Worm (Caenorhabditis elegans): Measurements from ENCODE around the gene rev-3.

DNA sequence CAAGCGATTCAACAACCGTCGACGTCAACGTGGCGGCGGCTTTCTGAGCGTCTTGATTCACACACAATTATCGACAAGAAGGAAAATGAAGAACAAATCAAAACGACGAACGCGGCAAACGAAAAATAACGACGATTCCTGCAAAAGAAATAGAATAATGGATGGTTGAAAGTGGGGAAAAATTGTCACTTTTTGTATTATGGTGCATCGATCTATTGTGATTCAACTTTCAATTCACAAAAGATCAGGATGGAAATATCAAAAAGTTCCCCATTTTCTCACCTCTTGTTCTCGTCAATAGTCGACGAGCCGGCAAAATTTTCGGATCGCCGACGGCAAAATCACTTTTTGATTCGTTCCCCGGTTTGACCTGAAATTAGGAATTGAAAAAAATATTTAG is 42.9 kb upstream of the rev-3 start, which contains the start of the genes R12B2.13 and mdt-15:
- TF ChIP-seq lin-13 (GFP tag; optimal IDR thresholded peaks at IDR 0.05) (no peak), fos-1 (tag; optimal IDR thresholded peaks at IDR 0.05) (no peak), zip-4 (GFP tag; optimal IDR thresholded peaks at IDR 0.05) (no peak), unc-86 (tag; optimal IDR thresholded peaks at IDR 0.05) (no peak), sup-37 (GFP tag; optimal IDR thresholded peaks at IDR 0.05) (no peak), zag-1 (tag; optimal IDR thresholded peaks at IDR 0.05) (no peak), skn-1 (tag; optimal IDR thresholded peaks at IDR 0.05) (no peak), unc-130 (tag; optimal IDR thresholded peaks at IDR 0.05) (no peak), nhr-28 (tag; optimal IDR thresholded peaks at IDR 0.05) (no peak)

Data from whole organism, L1 larva.